Worm (Caenorhabditis elegans): ENCODE data around the gene mccc-1.

Gene mccc-1

DNA sequence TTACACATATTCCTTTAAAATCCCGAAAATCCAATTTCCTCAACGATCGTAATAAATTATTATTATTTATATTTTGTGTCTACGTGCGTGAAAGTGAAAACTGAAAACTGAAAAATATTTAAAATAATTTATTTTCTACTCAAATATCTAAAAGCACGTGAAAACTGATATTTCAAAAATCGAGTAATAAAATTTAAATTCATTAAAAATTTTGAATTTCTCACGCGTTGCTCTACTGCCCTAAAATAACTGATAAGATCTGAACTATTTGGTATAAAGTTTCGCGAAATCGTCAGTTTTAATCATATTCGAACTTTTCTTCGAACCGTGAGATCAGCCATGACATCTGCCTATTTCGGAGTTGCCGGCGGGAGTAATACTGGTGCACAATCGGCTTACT is 32.1 kb upstream of the mccc-1 start, which contains the start of gene ssq-1:
ssq-1 (plus strand) TSS at position 301 of the 400 bp plus-strand sequence.
- no peak for TF ChIP-seq duxl-1 (tag; optimal IDR thresholded peaks at IDR 0.05; ENCODE audit: poor library complexity)
- TF ChIP-seq ctbp-1 (GFP tag; IDR thresholded peaks at IDR 0.05) = no peak
- no peak for TF ChIP-seq unc-130 (GFP tag; optimal IDR thresholded peaks at IDR 0.05)
- TF ChIP-seq T26A8.4 (GFP tag; IDR thresholded peaks at IDR 0.05) = no peak
- no peak for TF ChIP-seq ztf-7 (tag; optimal IDR thresholded peaks at IDR 0.05)
- TF ChIP-seq ceh-44 (GFP tag; IDR thresholded peaks at IDR 0.05) = no peak
- no peak for TF ChIP-seq sdz-12 (GFP tag; optimal IDR thresholded peaks at IDR 0.05)
- no peak for TF ChIP-seq snpc-4 (tag; optimal IDR thresholded peaks at IDR 0.05)
- TF ChIP-seq zip-11 (GFP tag; IDR thresholded peaks at IDR 0.05) = no peak

DNA sequence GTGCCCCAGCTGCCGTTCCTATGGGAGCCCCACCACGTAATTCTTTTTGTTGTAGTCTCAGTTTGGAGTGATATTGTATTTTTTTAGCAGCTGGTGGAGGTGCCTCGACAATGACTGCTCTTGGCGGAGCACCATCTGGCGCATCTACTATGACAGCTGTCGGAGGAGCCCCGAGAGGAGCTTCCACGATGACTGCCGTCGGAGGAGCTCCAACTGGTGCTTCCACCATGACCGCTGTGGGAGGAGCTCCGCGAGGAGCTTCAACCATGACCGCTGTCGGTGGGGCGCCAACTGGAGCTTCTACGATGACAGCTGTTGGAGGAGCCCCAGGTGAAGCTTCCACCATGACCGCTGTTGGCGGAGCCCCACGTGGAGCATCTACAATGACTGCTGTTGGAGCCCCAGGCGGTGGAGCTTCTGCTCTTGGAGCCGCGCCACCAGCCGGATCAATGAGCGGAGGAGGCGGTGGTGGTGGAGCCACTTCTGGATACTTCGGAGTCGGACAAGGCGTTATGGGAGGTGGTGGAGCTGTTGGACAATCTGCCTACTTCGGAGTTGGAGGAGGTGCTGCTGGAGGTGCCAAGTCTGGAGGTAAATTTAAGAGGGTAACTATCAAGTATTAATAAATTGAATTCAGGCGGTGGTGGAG is 31.4 kb upstream of the mccc-1 start:
- TF ChIP-seq nhr-42 (GFP tag; IDR thresholded peaks at IDR 0.05) (no peak), set-16 (GFP tag; IDR thresholded peaks at IDR 0.05) (peak; percentile 93)

DNA sequence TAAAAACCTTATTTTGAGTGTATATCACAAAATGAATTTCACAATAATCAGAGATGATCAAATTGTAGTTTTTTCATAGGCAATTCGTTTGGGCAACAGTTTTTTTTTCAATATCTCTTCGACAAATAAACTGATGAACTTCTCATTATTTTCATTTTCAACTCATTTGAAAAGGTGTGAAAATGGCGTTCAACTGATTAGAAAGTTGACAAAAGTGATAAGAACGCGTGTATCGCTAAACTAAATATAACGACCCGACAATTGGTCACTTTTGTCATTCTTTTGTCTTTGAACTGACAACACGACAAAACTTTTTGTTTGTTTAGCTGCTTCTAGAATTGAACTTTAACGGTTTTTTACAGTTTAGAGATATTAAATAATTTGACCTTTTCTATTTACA is 29.4 kb upstream of the mccc-1 start:
- TF ChIP-seq nhr-10 (tag; optimal IDR thresholded peaks at IDR 0.05) (no peak), F49E8.2 (tag; optimal IDR thresholded peaks at IDR 0.05; ENCODE audit: borderline replicate concordance) (no peak), lin-38 (GFP tag; IDR thresholded peaks at IDR 0.05) (no peak), daf-16 (GFP tag; optimal IDR thresholded peaks at IDR 0.05) (no peak), daf-16 (tag; optimal IDR thresholded peaks at IDR 0.05) (no peak), dmd-6 (GFP tag; IDR thresholded peaks at IDR 0.05) (peak; percentile 30; the same call in 1 of the 2 replicates), zip-11 (GFP tag; IDR thresholded peaks at IDR 0.05) (no peak), ztf-7 (tag; optimal IDR thresholded peaks at IDR 0.05) (no peak), dve-1 (tag; optimal IDR thresholded peaks at IDR 0.05; ENCODE audit: insufficient read depth) (peak; percentile 13), tag-97 (GFP tag; IDR thresholded peaks at IDR 0.05) (no peak), pqm-1 (tag; optimal IDR thresholded peaks at IDR 0.05) (peak; percentile 47), Y48G9A.11 (GFP tag; IDR thresholded peaks at IDR 0.05) (no peak), cey-2 (tag; optimal IDR thresholded peaks at IDR 0.05; ENCODE audit: borderline replicate concordance, insufficient read depth) (no peak), set-16 (GFP tag; IDR thresholded peaks at IDR 0.05) (no peak), ama-1 (optimal IDR thresholded peaks at IDR 0.05) (no peak), T26A8.4 (GFP tag; IDR thresholded peaks at IDR 0.05) (no peak), lin-39 (tag; optimal IDR thresholded peaks at IDR 0.05) (no peak), F10B5.3 (tag; optimal IDR thresholded peaks at IDR 0.05) (no peak), zfp-3 (GFP tag; conservative IDR thresholded peaks at IDR 0.05) (no peak), madf-5 (GFP tag; IDR thresholded peaks at IDR 0.05) (no peak), unc-130 (GFP tag; optimal IDR thresholded peaks at IDR 0.05) (no peak), hlh-11 (tag; optimal IDR thresholded peaks at IDR 0.05) (no peak), mxl-3 (GFP tag; optimal IDR thresholded peaks at IDR 0.05) (no peak), daf-12 (tag; optimal IDR thresholded peaks at IDR 0.05) (no peak), ceh-32 (tag; optimal IDR thresholded peaks at IDR 0.05; ENCODE audit: poor library complexity) (no peak), pha-4 (GFP tag; IDR thresholded peaks at IDR 0.05) (no peak), pha-4 (tag; optimal IDR thresholded peaks at IDR 0.05) (no peak)

DNA sequence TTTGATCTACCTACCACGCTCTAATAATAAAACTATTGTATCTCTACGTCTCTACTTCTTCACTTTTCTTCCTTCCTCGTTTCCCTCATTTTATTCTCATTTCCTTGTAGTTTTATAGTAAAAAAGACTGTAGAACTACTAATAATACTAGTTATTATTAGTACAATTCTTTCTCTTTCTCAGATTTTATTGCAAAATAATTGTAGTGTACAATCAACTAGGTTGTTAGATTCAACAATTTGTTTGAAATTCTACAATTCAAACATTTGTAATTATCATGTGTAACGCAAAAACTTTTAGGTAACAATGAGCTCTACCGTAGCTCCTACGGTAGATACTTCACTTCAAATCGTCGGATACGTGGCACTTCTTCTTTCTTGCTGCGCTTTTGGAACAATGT is 28.7 kb upstream of the mccc-1 start, which contains the start of gene K07F5.12:
K07F5.12 (plus strand) TSS at position 301 of the 400 bp plus-strand sequence.
- no peak for TF ChIP-seq dve-1 (tag; optimal IDR thresholded peaks at IDR 0.05; ENCODE audit: insufficient read depth)

Measured in whole organism, L4 larva.